Fruit fly (Drosophila melanogaster): Measurements from ENCODE around the gene Sema1a.

The Sema1a gene

DNA sequence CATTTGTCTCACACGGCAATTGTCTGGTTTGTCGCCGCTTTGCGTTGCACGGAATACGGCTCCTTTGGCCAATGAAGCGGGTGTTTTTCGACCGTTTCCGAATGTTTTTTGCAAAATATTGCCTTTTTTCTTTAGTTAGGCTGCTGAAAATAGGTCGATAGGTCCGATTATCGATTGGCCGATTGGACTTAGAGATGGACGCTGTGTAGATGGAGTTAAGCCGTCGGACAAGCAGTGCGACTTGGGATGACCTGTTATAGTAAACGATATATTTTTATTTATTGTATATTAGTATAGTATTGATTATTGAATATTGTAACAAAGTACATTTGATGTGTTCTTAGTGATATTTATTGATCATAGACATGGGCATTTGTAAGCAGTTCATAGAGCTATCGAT, 13.6 kb upstream of the Sema1a start, which contains the start of the genes lmgA and lmgB (continued):
- TF ChIP-seq sc (optimal IDR thresholded peaks at IDR 0.05) (no peak), sc (GFP tag; optimal IDR thresholded peaks at IDR 0.05) (no peak), chif (GFP tag; optimal IDR thresholded peaks at IDR 0.05) (no peak), peb (GFP tag; IDR thresholded peaks at IDR 0.05) (no peak), CG15011 (GFP tag; optimal IDR thresholded peaks at IDR 0.05) (no peak), dati (GFP tag; IDR thresholded peaks at IDR 0.05) (no peak), CG6813 (GFP tag; optimal IDR thresholded peaks at IDR 0.05) (no peak), CG5953 (GFP tag; IDR thresholded peaks at IDR 0.05) (no peak), Tbp (GFP tag; optimal IDR thresholded peaks at IDR 0.05) (no peak), stc (GFP tag; IDR thresholded peaks at IDR 0.05) (no peak), ash1 (GFP tag; optimal IDR thresholded peaks at IDR 0.05) (no peak), Dip3 (GFP tag; optimal IDR thresholded peaks at IDR 0.05) (no peak), CG10274 (GFP tag; optimal IDR thresholded peaks at IDR 0.05) (no peak), CG5245 (GFP tag; optimal IDR thresholded peaks at IDR 0.05) (peak; percentile 23), CG8944 (GFP tag; optimal IDR thresholded peaks at IDR 0.05) (no peak), CG14014 (GFP tag; IDR thresholded peaks at IDR 0.05) (0 out of 2 replicates have a peak, but pooled peaks have one; percentile 9), CG15269 (tag; optimal IDR thresholded peaks at IDR 0.05) (peak; percentile 36), CG10565 (GFP tag; optimal IDR thresholded peaks at IDR 0.05) (no peak), twi (tag; optimal IDR thresholded peaks at IDR 0.05) (peak; percentile 3), Fer3 (tag; optimal IDR thresholded peaks at IDR 0.05) (no peak), CG8924 (tag; optimal IDR thresholded peaks at IDR 0.05) (no peak), CG2889 (GFP tag; IDR thresholded peaks at IDR 0.05) (no peak), CG7963 (GFP tag; IDR thresholded peaks at IDR 0.05; ENCODE audit: partially characterized antibody) (peak; percentile 87), Max (GFP tag; optimal IDR thresholded peaks at IDR 0.05) (peak; percentile 44), pho (GFP tag; optimal IDR thresholded peaks at IDR 0.05) (no peak), al (GFP tag; IDR thresholded peaks at IDR 0.05) (0 out of 2 replicates have a peak, but pooled peaks have one; percentile 27), schlank (tag; optimal IDR thresholded peaks at IDR 0.05) (no peak), amos (GFP tag; IDR thresholded peaks at IDR 0.05; ENCODE audit: partially characterized antibody) (peak; percentile 85; the same call in 1 of the 2 replicates), Sry-β (GFP tag; optimal IDR thresholded peaks at IDR 0.05) (no peak), kni (GFP tag; optimal IDR thresholded peaks at IDR 0.05) (no peak), prd (optimal IDR thresholded peaks at IDR 0.05) (no peak), prd (GFP tag; IDR thresholded peaks at IDR 0.05) (peak; percentile 48; the same call in 1 of the 3 replicates), CG8290 (GFP tag; optimal IDR thresholded peaks at IDR 0.05) (peak; percentile 89), CG8290 (tag; optimal IDR thresholded peaks at IDR 0.05) (peak; percentile 45 to 74), tgo (GFP tag; IDR thresholded peaks at IDR 0.05) (no peak), CG10267 (tag; optimal IDR thresholded peaks at IDR 0.05) (peak; percentile 68), hb (GFP tag; IDR thresholded peaks at IDR 0.05; ENCODE audit: partially characterized antibody) (peak; percentile 88), CG1603 (tag; optimal IDR thresholded peaks at IDR 0.05) (peak; percentile 66), CG7372 (GFP tag; IDR thresholded peaks at IDR 0.05) (no peak), ind (GFP tag; optimal IDR thresholded peaks at IDR 0.05) (peak; percentile 62), Dll (GFP tag; IDR thresholded peaks at IDR 0.05; ENCODE audit: partially characterized antibody) (peak; percentile 90), CG1024 (GFP tag; IDR thresholded peaks at IDR 0.05) (no peak), CG2129 (GFP tag; IDR thresholded peaks at IDR 0.05; ENCODE audit: partially characterized antibody) (peak; percentile 82), Dip2 (GFP tag; IDR thresholded peaks at IDR 0.05) (no peak), run (tag; optimal IDR thresholded peaks at IDR 0.05) (no peak), Hr3 (GFP tag; optimal IDR thresholded peaks at IDR 0.05) (peak; percentile 95), chinmo (GFP tag; IDR thresholded peaks at IDR 0.05; ENCODE audit: partially characterized antibody) (peak; percentile 46; the same call in 3 of the 4 replicates), CG11695 (GFP tag; IDR thresholded peaks at IDR 0.05) (no peak), CG1647 (GFP tag; optimal IDR thresholded peaks at IDR 0.05) (peak; percentile 29), Oli (tag; optimal IDR thresholded peaks at IDR 0.05) (no peak), dm (GFP tag; optimal IDR thresholded peaks at IDR 0.05) (no peak), trh (GFP tag; optimal IDR thresholded peaks at IDR 0.05) (peak; percentile 20)

Data from whole organism, embryonic.